Worm (Caenorhabditis elegans): ENCODE results near the gene mfn-1.

DNA sequence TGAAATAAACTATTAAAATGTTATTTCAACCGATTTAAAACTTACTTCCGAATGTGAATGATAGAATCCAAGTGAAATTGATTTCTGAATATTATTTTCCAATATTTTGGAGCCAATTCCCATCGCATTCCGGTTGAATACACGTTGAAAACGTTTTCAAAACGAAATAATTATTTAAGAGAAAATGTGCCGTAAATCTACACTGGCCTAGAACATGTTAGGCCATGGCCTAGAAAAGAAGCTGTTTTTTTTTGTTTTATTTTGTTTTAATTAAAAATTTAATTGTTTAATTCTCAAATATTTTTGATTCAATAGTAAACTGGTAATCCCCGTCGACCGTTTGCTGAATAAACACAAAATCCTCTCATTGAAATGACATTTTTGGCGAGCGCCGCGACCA lies 7.9 kb downstream of the mfn-1 start:
- no peak for TF ChIP-seq med-1 (GFP tag; optimal IDR thresholded peaks at IDR 0.05; ENCODE audit: insufficient read depth)
- TF ChIP-seq ztf-29 (GFP tag; IDR thresholded peaks at IDR 0.05): no peak
- TF ChIP-seq tab-1 (GFP tag; IDR thresholded peaks at IDR 0.05): no peak
- TF ChIP-seq ztf-23 (GFP tag; IDR thresholded peaks at IDR 0.05): no peak
- no peak for TF ChIP-seq klf-2 (GFP tag; conservative IDR thresholded peaks at IDR 0.05)
- no peak for TF ChIP-seq ref-1 (GFP tag; conservative IDR thresholded peaks at IDR 0.05)
- TF ChIP-seq flt-1 (GFP tag; IDR thresholded peaks at IDR 0.05): no peak
- no peak for TF ChIP-seq T22C8.4 (GFP tag; IDR thresholded peaks at IDR 0.05)
- no peak for TF ChIP-seq cog-1 (tag; optimal IDR thresholded peaks at IDR 0.05)
